Worm (Caenorhabditis elegans): Measurements from ENCODE around the gene ZK945.6.

DNA sequence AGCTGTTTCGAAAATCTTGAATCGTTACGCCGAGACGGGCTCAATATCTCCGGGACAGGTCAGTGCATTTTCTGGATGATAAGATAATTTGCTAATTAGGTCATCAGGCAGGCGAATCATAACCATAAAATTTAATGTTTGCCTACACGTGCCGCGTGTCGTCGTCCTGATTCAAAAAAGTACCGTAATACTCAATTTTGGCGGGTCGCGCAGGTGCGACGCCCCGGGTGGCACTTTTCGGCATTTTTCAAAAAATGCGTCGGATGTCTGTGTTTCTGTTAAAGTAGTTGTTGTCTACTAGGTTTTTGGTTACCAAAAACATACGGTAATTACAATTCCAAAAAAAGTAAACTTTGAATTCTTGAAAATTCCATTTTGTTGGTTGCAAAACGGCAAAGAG is 40.7 kb upstream of the ZK945.6 start:
- no peak for TF ChIP-seq lin-13 (GFP tag; optimal IDR thresholded peaks at IDR 0.05)
- no peak for TF ChIP-seq F49E8.2 (tag; optimal IDR thresholded peaks at IDR 0.05; ENCODE audit: borderline replicate concordance)
- TF ChIP-seq mdl-1 (tag; optimal IDR thresholded peaks at IDR 0.05), result no peak
- no peak for TF ChIP-seq ces-1 (GFP tag; optimal IDR thresholded peaks at IDR 0.05)
- TF ChIP-seq unc-62 (GFP tag; optimal IDR thresholded peaks at IDR 0.05 in 1 of 2), result no peak
- no peak for TF ChIP-seq unc-62 (tag; optimal IDR thresholded peaks at IDR 0.05)
- no peak for TF ChIP-seq dmd-8 (GFP tag; IDR thresholded peaks at IDR 0.05)
- TF ChIP-seq mxl-2 (GFP tag; conservative IDR thresholded peaks at IDR 0.05), result no peak
- TF ChIP-seq ZK546.5 (tag; optimal IDR thresholded peaks at IDR 0.05), result no peak
- TF ChIP-seq mep-1 (tag; optimal IDR thresholded peaks at IDR 0.05), result no peak
- TF ChIP-seq T26A8.4 (GFP tag; IDR thresholded peaks at IDR 0.05), result no peak
- no peak for TF ChIP-seq D1046.2 (GFP tag; IDR thresholded peaks at IDR 0.05)
- no peak for TF ChIP-seq rbr-2 (tag; optimal IDR thresholded peaks at IDR 0.05)
- TF ChIP-seq vab-7 (GFP tag; IDR thresholded peaks at IDR 0.05), result no peak
- TF ChIP-seq mes-2 (tag; optimal IDR thresholded peaks at IDR 0.05; ENCODE audit: poor library complexity, severe bottlenecking), result no peak

All from whole organism, L4 larva.